Fruit fly (Drosophila melanogaster) ovary, adult (tissue): ENCODE data around the gene Dfd.

ENCODE experiments used
- CG17801 ChIP-seq: fragments of 200-800 bp; optimal IDR thresholded peaks from 2 replicates; lab custom pipeline; 2019; ENCODE audit warnings: missing biosample characterization, mild to moderate bottlenecking, missing genetic modification characterization, moderate library complexity; ENCODE audit not compliant: partially characterized antibody

Gene Dfd

DNA sequence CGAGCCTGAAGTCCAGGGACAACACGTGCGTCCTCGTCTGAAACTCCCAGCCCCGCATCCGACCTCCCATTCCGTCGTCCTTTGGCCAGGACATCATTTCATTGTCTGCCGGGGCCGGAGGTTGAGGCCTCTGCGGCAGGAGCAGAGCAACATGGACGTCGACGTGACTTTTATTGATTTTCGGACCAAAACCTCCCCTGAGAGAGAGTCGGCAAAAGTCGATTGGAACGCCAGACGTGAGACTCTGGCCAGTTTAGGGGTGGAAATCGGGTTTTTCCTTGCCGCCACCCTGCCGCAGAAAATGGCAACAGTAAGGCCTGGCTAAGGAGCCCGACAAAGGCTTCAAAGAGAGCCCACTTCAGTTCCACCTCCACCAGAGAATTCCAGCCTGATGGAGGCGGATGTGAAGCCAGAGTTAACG lies 25.5 kb upstream of the Dfd start:
- no peak for TF ChIP-seq CG17801 (GFP tag; lab: Kevin White, UChicago)

DNA sequence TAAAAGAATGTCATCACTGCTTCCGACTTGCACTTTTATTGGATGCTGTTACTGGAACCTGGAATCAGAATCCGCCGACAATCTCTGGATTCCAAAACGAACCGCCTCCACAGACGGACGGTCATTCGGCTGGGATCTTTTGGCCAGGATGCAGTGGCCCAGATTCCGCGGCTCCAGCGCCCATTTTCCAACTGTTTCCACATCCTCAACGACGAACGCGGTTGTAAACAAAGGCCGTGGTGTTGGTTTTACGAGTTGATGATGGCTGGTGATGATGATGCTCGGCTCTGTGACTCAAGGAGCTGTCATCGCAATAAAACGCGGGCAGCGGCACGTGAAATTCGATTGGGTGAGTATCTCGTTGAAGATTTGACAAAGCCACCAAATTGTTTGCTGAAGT lies 24.7 kb upstream of the Dfd start:
- TF ChIP-seq CG17801 (GFP tag; lab: Kevin White, UChicago) = no peak

DNA sequence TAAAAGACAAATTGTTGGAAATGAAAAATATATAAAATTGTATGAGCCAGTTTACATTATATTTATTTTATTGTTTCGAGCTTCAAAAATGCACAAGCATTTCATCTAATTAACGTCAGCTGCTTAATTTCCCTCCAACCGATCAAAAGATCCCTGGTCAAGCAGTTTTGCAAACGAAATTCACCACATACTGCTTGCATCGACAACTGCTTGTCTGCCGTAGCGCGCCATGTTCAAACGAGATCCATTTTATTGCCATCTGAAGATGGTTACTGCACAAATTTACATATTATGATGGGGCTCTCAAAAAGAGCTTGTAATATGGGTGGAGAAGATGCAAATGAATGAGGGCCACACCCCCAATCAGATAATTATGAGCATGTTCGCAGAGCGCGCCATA lies 23.4 kb upstream of the Dfd start:
- no peak for TF ChIP-seq CG17801 (GFP tag; lab: Kevin White, UChicago)

DNA sequence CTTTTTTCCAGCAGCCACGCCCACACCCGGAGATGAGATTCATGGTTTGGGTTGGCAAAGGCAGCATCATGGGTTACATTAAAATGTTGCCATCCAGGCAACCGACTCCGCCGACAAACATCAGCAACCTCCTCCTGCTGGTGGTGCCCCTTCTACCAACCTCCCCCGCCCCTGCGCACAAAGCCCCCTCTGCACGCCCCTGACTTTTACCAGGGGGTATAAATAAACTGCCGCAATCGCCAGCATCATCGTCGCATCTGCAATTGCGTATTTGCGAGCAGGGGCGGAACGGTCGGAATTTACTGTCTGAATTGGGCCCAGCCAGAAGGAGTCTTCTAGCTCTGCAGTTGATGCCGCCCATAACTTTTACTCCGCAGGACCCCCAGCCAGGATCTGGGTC lies 19.8 kb upstream of the Dfd start:
- TF ChIP-seq CG17801 (GFP tag; lab: Kevin White, UChicago) = no peak

DNA sequence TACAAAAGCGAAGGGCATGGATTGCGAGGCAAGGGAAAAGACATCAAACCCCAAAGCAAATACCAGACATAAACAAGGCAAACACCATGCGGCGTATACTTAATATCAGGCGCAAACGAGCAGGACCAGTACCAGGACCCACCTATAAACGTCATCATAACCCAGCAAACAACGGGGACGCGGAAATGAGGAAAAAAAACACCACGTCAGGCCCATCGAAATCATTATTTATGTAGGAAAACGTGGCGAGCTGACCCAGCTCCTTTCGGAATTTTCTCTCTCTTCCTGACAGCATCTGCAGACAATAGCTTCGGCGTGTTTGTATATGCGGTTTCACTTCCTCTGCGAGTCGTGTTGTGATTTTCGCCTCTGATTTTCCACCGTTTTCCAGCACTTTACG lies 14.8 kb upstream of the Dfd start:
- TF ChIP-seq CG17801 (GFP tag; lab: Kevin White, UChicago) = no peak

DNA sequence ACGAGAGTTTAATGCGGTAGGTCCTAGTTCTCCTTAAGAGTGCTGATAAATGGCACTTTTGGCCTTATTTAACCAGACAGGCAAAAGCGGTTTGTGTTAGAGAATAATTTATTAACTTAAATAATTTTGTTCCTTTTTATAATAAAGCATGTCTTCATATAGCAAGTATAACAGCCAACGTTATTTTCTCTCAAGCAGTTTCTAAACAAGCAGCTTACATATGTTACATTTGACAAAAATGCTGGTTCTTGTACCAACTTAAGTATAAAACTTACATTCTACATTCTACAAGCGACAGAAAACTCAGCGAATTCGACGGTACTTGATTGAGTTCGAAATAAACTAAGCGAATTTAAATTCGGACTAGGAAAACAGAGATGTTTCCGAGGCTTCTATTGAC lies 11.6 kb upstream of the Dfd start:
- TF ChIP-seq CG17801 (GFP tag; lab: Kevin White, UChicago) = no peak

DNA sequence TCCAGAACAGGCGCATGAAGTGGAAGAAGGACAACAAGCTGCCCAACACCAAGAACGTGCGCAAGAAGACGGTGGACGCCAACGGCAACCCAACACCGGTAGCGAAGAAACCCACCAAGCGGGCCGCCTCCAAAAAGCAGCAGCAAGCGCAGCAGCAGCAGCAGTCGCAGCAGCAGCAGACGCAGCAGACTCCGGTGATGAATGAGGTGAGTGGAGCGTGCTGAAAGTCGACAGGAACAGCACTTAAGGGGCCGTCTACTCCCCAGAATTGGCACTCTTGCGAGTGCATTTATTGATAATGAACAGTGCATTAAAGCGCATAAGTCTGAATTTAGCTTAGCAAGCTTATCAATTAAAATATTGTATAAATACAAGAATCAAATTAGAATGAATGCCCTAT lies 9.5 kb downstream of the Dfd start:
- no peak for TF ChIP-seq CG17801 (GFP tag; lab: Kevin White, UChicago)

DNA sequence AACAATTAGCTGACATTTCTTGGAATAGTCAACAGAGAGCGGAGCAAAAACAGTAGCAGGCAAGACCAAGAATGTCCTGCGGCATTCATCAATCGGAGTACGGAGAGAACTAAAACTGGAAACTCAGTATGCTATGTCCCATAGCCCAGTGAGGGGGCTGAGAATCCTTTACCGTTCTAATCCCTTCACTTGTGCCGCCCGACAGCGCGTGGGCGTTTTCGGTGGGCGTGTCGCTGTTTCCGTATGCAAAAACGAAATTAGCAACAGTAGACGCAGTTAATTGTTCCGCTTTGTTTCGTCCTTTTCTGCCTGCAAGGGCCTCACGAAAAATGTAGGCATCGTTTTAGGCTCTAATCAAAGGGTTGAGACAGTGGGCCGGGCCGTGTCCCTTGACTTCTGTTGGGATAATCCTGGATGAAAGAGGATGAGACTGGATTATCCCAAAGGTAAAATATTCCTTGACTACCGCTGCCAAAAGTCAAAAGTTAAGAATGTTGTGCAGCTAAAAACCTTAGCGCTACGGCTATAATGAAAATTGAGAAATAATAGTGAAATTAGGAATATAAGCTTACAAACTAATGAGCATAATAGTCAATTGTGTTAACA lies 13.2 kb downstream of the Dfd start:
- TF ChIP-seq CG17801 (GFP tag; lab: Kevin White, UChicago) = no peak

DNA sequence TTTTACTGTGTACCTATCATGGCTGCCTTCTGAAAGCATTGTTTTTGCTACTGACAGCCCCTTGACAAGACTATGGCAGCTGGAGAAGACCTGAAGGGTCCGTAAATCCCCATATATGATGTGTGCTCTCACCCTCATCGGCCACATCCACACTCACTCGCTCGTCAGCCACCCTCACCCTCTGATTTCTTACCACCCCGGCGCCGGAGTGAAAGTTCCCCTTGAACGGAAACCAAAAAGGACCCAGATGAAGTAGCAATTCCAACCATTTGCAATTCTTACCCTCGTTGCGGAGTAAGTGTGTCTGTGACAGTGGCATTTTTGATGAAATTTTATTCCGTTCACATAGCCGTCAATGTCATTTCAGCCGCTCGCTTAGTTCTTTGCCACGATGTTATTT lies 14.3 kb downstream of the Dfd start:
- TF ChIP-seq CG17801 (GFP tag; lab: Kevin White, UChicago) = no peak

DNA sequence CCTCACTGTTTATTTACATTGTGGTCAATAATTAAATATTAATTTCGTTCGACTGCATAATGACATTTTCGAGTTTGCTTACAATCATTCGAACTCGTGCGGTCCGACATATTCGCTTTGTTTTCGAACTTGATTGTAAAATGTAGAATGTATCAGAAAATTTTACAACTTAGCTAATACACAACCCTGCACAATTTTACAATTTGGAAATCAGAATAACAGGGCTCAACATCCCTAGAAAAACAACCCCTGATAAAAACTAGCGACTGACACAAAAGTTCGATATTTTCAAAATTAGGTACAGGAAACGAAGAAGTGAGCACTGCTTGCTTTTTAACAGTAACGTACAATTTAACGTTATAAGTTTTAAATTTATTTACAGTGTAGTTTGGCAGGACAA lies 15.0 kb downstream of the Dfd start:
- no peak for TF ChIP-seq CG17801 (GFP tag; lab: Kevin White, UChicago)

DNA sequence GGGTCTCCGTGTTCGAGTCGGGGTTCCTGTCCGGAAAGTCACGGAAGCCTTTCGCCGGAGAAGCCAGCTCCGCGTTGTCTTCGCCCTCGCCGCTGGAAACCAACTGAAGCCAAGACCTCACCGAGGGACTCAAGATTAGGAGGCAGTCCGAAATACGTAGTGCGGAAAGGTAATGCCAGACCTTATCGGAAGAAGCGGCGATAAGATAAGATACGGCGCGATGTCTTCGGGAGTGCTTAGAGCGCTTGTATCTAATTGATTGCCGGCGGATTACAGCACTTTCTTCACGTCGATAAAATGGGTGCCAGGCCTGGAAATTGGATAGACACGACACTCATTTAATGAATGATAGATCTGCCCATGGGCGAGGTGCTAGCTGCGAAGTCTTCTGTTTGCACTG lies 18.2 kb downstream of the Dfd start:
- TF ChIP-seq CG17801 (GFP tag; lab: Kevin White, UChicago) = no peak

DNA sequence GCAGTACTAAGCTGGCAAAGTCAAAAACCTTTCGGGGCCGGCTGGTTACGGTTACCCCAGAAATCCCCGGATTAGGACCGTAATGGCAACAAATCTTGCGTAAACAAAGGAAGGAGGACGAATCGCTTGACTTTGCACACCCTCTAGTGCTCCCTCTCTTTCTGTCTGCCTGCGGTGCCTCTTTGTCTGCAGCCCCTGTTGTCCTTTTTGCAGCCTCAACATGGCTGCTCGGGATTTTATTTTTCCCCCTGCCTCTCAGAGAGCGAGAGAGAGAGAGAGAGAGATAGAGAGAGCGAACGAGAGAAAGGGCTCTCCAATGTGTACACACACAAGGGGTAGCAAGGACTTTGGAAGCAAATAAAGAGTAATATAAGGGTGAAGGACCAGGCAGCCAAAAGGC lies 18.9 kb downstream of the Dfd start:
- TF ChIP-seq CG17801 (GFP tag; lab: Kevin White, UChicago) = no peak

DNA sequence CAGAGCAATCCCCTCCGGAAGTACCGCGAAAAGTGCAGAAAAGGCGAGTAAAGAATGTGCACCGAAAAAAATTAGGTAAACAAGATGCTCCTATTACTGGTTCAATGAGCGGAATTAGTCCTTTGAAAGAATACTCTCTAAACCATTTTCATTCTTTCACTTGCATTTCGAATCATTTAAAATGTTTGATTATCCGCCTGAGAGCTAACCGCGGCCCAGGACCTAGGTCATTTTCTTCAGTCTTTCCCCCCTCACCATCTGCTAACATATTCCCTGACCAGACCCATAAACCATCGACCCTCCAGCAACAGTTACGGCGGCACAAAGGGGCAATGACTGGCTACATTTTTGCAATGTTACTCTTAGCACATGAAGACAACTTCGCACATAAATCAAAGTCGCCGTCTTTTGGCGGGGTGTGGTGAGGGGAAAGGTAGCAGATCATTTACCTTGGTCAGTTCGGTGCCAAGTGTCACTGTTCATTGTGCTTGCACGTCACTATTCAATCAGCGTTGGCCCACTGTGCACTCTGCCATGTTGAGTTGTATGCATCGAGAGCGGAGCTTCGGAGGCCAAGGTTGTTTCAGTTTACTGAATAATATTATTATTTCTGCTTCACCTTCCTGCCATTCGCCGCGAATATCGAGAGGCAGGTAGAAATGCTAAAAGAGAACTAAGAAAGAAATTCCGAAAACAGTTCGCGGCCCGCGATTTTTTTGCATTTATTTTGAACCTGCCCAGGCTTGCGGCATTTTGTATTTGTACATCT lies 20.7 kb downstream of the Dfd start:
- TF ChIP-seq CG17801 (GFP tag; lab: Kevin White, UChicago) = no peak

DNA sequence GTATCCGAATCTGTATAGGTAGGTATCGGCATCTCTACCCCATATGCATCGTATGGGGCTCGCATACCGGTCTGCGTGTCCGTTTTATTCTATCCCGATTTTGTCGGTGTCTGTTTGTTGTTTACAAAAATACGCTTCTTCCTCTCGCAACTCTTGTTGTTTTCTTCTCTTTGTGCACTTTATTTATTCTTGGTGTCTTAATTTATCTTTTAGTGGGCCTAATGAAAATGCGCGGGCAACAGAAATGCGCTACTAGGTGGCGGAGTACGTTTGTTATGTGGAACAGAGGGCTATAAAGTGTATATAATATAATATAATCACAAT lies 21.2 kb downstream of the Dfd start:
- TF ChIP-seq CG17801 (GFP tag; lab: Kevin White, UChicago) = no peak

DNA sequence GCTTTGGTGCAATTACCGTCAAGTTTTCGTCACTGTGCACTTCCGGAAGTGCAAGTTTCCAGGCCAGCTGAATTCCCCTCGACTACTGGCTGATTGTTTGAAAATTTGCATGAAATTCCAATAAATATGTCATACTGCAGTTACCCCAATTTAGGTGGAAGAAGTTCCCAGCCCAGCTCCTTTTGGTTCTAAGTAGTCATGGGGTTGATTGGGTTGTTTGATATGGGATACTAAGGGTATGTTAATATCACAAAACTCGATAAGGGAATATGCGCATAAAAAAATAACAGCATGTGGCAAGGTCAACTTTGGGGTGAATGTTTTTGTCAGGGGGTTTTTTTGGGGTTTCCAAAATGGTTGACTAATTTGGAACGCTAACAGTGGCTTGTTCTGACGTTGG lies 21.6 kb downstream of the Dfd start:
- TF ChIP-seq CG17801 (GFP tag; lab: Kevin White, UChicago) = no peak

DNA sequence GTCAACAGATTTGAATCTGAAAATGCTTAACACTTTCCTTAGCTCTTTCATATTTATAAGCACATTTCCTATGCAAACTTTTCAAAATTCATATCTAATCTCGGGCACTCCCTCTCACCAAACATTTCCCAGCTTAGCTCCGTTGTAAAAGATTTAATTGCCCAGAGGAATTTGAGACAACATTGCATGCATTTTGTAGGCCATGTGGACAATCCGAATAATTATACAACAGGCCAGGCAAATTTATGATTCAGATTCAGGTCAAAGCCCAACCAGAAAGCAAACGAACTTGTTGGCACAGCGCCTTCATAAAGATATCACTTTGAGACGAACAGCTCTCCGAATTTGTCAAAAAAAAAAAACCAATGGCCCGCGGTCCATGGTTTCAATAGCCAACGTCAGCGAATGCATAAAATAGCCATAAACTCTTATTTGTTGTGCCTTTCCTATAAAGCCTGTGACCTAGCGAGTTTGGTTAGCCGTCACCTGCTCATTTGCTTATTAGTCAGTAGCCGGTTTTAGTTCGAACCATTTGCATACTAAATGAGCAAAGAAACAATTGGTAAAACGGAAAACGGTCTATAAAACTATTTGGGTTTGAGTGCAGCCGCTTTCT lies 22.4 kb downstream of the Dfd start:
- no peak for TF ChIP-seq CG17801 (GFP tag; lab: Kevin White, UChicago)
